Fruit fly (Drosophila melanogaster) whole organism, embryonic: Measurements from ENCODE around the gene Rbf2.

Source experiments
- Atf-2 ChIP-seq: fragments of 200-800 bp; sonication (Bioruptor generic); optimal IDR thresholded peaks from 2 replicates; lab custom pipeline; 2016; ENCODE audit warnings: missing biosample characterization, missing genetic modification characterization
- CG10543 ChIP-seq: fragments of 200-800 bp; sonication (Bioruptor generic); optimal IDR thresholded peaks from 3 replicates; lab custom pipeline; 2017; ENCODE audit warnings: missing biosample characterization, mild to moderate bottlenecking, missing genetic modification characterization, moderate library complexity
- CG11093 ChIP-seq: fragments of 200-800 bp; sonication (Bioruptor generic); IDR thresholded peaks from 3 replicates; pipeline ENCODE4 v1.3.6; 2022; ENCODE audit warnings: missing biosample characterization, missing genetic modification characterization
- CG12299 ChIP-seq: fragments of 200-800 bp; sonication (Bioruptor generic); optimal IDR thresholded peaks from 2 replicates; lab custom pipeline; 2018; ENCODE audit warnings: missing biosample characterization, mild to moderate bottlenecking, missing genetic modification characterization
- CG16779 ChIP-seq: fragments of 200-800 bp; sonication (Bioruptor generic); IDR thresholded peaks from 2 replicates; pipeline ENCODE4 v1.3.6; 2022; ENCODE audit warnings: missing biosample characterization, missing genetic modification characterization
- CG16813 ChIP-seq: fragments of 200-800 bp; sonication (Bioruptor generic); IDR thresholded peaks from 3 replicates; pipeline ENCODE4 v1.3.6; 2022; ENCODE audit warnings: missing biosample characterization, missing genetic modification characterization; ENCODE audit not compliant: partially characterized antibody
- CG17186 ChIP-seq: fragments of 200-800 bp; sonication (Bioruptor generic); optimal IDR thresholded peaks from 3 replicates; lab custom pipeline; 2017; ENCODE audit warnings: missing biosample characterization, missing genetic modification reagents, missing genetic modification characterization
- CG18599 ChIP-seq: fragments of 200-800 bp; sonication (Bioruptor generic); optimal IDR thresholded peaks from 3 replicates; lab custom pipeline; 2017; ENCODE audit warnings: missing biosample characterization, missing genetic modification characterization, mild to moderate bottlenecking, moderate library complexity, missing genetic modification reagents
- CG2116 ChIP-seq: fragments of 200-800 bp; sonication (Bioruptor generic); optimal IDR thresholded peaks from 3 replicates; lab custom pipeline; 2018; ENCODE audit warnings: missing biosample characterization, mild to moderate bottlenecking, missing genetic modification characterization
- CG30431 ChIP-seq: fragments of 200-800 bp; sonication (Bioruptor generic); optimal IDR thresholded peaks from 2 replicates; lab custom pipeline; 2017; ENCODE audit warnings: missing biosample characterization, missing genetic modification characterization
- CG32767 ChIP-seq: fragments of 200-800 bp; sonication (Bioruptor generic); IDR thresholded peaks from 2 replicates; pipeline ENCODE4 v1.3.6; 2022; ENCODE audit warnings: missing biosample characterization, missing genetic modification characterization
- CG32772 ChIP-seq: fragments of 200-800 bp; sonication (Bioruptor generic); IDR thresholded peaks from 2 replicates; pipeline ENCODE4 v1.3.6; 2022; ENCODE audit warnings: missing biosample characterization, missing genetic modification characterization
- CG33557 ChIP-seq: fragments of 200-800 bp; sonication (Bioruptor generic); optimal IDR thresholded peaks from 2 replicates; lab custom pipeline; 2019; ENCODE audit warnings: missing biosample characterization, mild to moderate bottlenecking, missing genetic modification characterization, moderate library complexity
- CG34376 ChIP-seq: fragments of 200-800 bp; sonication (Bioruptor generic); optimal IDR thresholded peaks from 2 replicates; lab custom pipeline; 2018; ENCODE audit warnings: missing biosample characterization, mild to moderate bottlenecking, missing genetic modification characterization
- CG43689 ChIP-seq: fragments of 200-800 bp; sonication (Bioruptor generic); IDR thresholded peaks from 2 replicates; pipeline ENCODE4 v1.3.6; 2022; ENCODE audit warnings: missing biosample characterization, missing genetic modification characterization
- CG4404 ChIP-seq: fragments of 200-800 bp; sonication (Bioruptor generic); IDR thresholded peaks from 2 replicates; pipeline ENCODE4 v1.3.6; 2022; ENCODE audit warnings: missing biosample characterization, missing genetic modification characterization
- CG5180 ChIP-seq: fragments of 200-800 bp; sonication (Bioruptor generic); optimal IDR thresholded peaks from 3 replicates; lab custom pipeline; 2017; ENCODE audit warnings: missing biosample characterization, missing genetic modification characterization, mild to moderate bottlenecking, moderate library complexity, missing genetic modification reagents
- CG6272 ChIP-seq: fragments of 200-800 bp; sonication (Bioruptor generic); IDR thresholded peaks from 2 replicates; pipeline ENCODE4 v1.3.6; 2022; ENCODE audit warnings: missing biosample characterization, missing genetic modification characterization
- CG7839 ChIP-seq: fragments of 200-800 bp; sonication (Bioruptor generic); optimal IDR thresholded peaks from 3 replicates; lab custom pipeline; 2018; ENCODE audit warnings: missing biosample characterization, mild to moderate bottlenecking, missing genetic modification characterization, moderate library complexity
- CG7987 ChIP-seq: fragments of 200-800 bp; sonication (Bioruptor generic); optimal IDR thresholded peaks from 2 replicates; lab custom pipeline; 2018; ENCODE audit warnings: missing biosample characterization, mild to moderate bottlenecking, missing genetic modification characterization, moderate library complexity
- CG8765 ChIP-seq: fragments of 200-800 bp; sonication (Bioruptor generic); IDR thresholded peaks from 2 replicates; pipeline ENCODE4 v1.3.6; 2022; ENCODE audit warnings: missing biosample characterization, missing genetic modification characterization
- D ChIP-seq, 2 experiments: fragments of 200-800 bp in 1 of 2; fragments of >200 bp in 1 of 2; sonication (Bioruptor generic) in 1 of 2; optimal IDR thresholded peaks; 2 replicates in 1 of 2; 3 replicates in 1 of 2; lab custom pipeline; 2017; ENCODE audit warnings: mild to moderate bottlenecking in 1 of 2, missing biosample characterization in 1 of 2, missing genetic modification characterization in 1 of 2, missing genetic modification reagents in 1 of 2
- Dll ChIP-seq: fragments of 200-800 bp; sonication (Bioruptor generic); IDR thresholded peaks from 4 replicates; pipeline ENCODE4 v1.3.6; 2022; ENCODE audit warnings: missing biosample characterization, missing genetic modification characterization; ENCODE audit not compliant: partially characterized antibody
- Doc3 ChIP-seq: fragments of 200-800 bp; sonication (Bioruptor generic); IDR thresholded peaks from 3 replicates; pipeline ENCODE4 v1.3.6; 2022; ENCODE audit warnings: missing biosample characterization, missing genetic modification characterization; ENCODE audit not compliant: partially characterized antibody
- Dp ChIP-seq: fragments of 200-800 bp; sonication (Bioruptor generic); optimal IDR thresholded peaks from 2 replicates; lab custom pipeline; 2018; ENCODE audit warnings: missing biosample characterization, mild to moderate bottlenecking, missing genetic modification characterization, moderate library complexity
- E2f2 ChIP-seq: fragments of 200-800 bp; sonication (Bioruptor generic); IDR thresholded peaks from 2 replicates; pipeline ENCODE4 v1.3.6; 2022; ENCODE audit warnings: missing biosample characterization, missing genetic modification characterization
- Gug ChIP-seq: fragments of 200-800 bp; sonication (Bioruptor generic); IDR thresholded peaks from 4 replicates; pipeline ENCODE4 v1.3.6; 2022; ENCODE audit warnings: missing biosample characterization, missing genetic modification characterization
- Kr ChIP-seq: fragments of 200-800 bp; sonication (Bioruptor generic); optimal IDR thresholded peaks from 2 replicates; lab custom pipeline; 2017; ENCODE audit warnings: missing biosample characterization, mild to moderate bottlenecking, missing genetic modification characterization
- NC2β ChIP-seq: fragments of 200-800 bp; sonication (Bioruptor generic); optimal IDR thresholded peaks from 2 replicates; lab custom pipeline; 2016; ENCODE audit warnings: missing biosample characterization, missing genetic modification characterization
- Nf-YB ChIP-seq: fragments of 200-800 bp; sonication (Bioruptor generic); optimal IDR thresholded peaks from 3 replicates; lab custom pipeline; 2019; ENCODE audit warnings: missing biosample characterization, mild to moderate bottlenecking, missing genetic modification characterization, moderate library complexity
- Nf-YC ChIP-seq: fragments of 200-800 bp; optimal IDR thresholded peaks from 3 replicates; lab custom pipeline; 2019; ENCODE audit warnings: missing biosample characterization, mild to moderate bottlenecking, missing genetic modification characterization, moderate library complexity
- bowl ChIP-seq: fragments of 200-800 bp; sonication (Bioruptor generic); IDR thresholded peaks from 2 replicates; pipeline ENCODE4 v1.3.6; 2022; ENCODE audit warnings: missing biosample characterization, missing genetic modification characterization
- br ChIP-seq: fragments of >200 bp; optimal IDR thresholded peaks from 2 replicates; lab custom pipeline; 2017
- cas ChIP-seq: fragments of 200-800 bp; sonication (Bioruptor generic); IDR thresholded peaks from 2 replicates; pipeline ENCODE4 v1.3.6; 2022; ENCODE audit warnings: missing biosample characterization, missing genetic modification characterization
- disco-r ChIP-seq: fragments of 200-800 bp; sonication (Bioruptor generic); optimal IDR thresholded peaks from 2 replicates; lab custom pipeline; 2016; ENCODE audit warnings: missing biosample characterization, missing genetic modification characterization
- en ChIP-seq: fragments of 200-800 bp; sonication (Bioruptor generic); optimal IDR thresholded peaks from 2 replicates; lab custom pipeline; 2016; ENCODE audit warnings: missing biosample characterization, missing genetic modification characterization
- ftz-f1 ChIP-seq: fragments of 200-800 bp; sonication (Bioruptor generic); optimal IDR thresholded peaks from 2 replicates; lab custom pipeline; 2016; ENCODE audit warnings: missing biosample characterization, missing genetic modification characterization
- jigr1 ChIP-seq: fragments of 200-800 bp; sonication (Bioruptor generic); IDR thresholded peaks from 3 replicates; pipeline ENCODE4 v1.3.6; 2022; ENCODE audit warnings: missing biosample characterization, missing genetic modification characterization
- nom ChIP-seq: fragments of 200-800 bp; sonication (Bioruptor generic); optimal IDR thresholded peaks from 2 replicates; lab custom pipeline; 2017; ENCODE audit warnings: missing biosample characterization, missing genetic modification characterization, mild to moderate bottlenecking, moderate library complexity, missing genetic modification reagents
- pho ChIP-seq: fragments of 200-800 bp; sonication (Bioruptor generic); optimal IDR thresholded peaks from 2 replicates; lab custom pipeline; 2016; ENCODE audit warnings: missing biosample characterization, missing genetic modification characterization
- sd ChIP-seq: fragments of 200-800 bp; sonication (Bioruptor generic); optimal IDR thresholded peaks from 3 replicates; lab custom pipeline; 2018; ENCODE audit warnings: missing biosample characterization, mild to moderate bottlenecking, missing genetic modification characterization, moderate library complexity
- sob ChIP-seq: fragments of 200-800 bp; sonication (Bioruptor generic); IDR thresholded peaks from 2 replicates; pipeline ENCODE4 v1.3.6; 2022; ENCODE audit warnings: missing biosample characterization, missing genetic modification characterization
- stc ChIP-seq: fragments of 200-800 bp; sonication (Bioruptor generic); IDR thresholded peaks from 2 replicates; pipeline ENCODE4 v1.3.6; 2022; ENCODE audit warnings: missing biosample characterization, missing genetic modification characterization
- stwl ChIP-seq: fragments of 200-800 bp; sonication (Bioruptor generic); optimal IDR thresholded peaks from 3 replicates; lab custom pipeline; 2018; ENCODE audit warnings: missing biosample characterization, mild to moderate bottlenecking, missing genetic modification characterization, moderate library complexity
- sug ChIP-seq: fragments of 200-800 bp; optimal IDR thresholded peaks from 2 replicates; lab custom pipeline; 2019; ENCODE audit warnings: missing biosample characterization, mild to moderate bottlenecking, missing genetic modification characterization, moderate library complexity
- tll ChIP-seq, 2 experiments: fragments of 200-800 bp in 1 of 2; fragments of >200 bp in 1 of 2; sonication (Bioruptor generic) in 1 of 2; optimal IDR thresholded peaks; 2 replicates each; lab custom pipeline; 2017 to 2019; ENCODE audit warnings: missing biosample characterization in 2 of 2, missing genetic modification characterization in 2 of 2, mild to moderate bottlenecking in 1 of 2, moderate library complexity in 1 of 2
- vnd ChIP-seq: fragments of 200-800 bp; sonication (Bioruptor generic); IDR thresholded peaks from 3 replicates; pipeline ENCODE4 v1.3.6; 2022; ENCODE audit warnings: missing biosample characterization, missing genetic modification characterization; ENCODE audit not compliant: partially characterized antibody
- wek ChIP-seq: fragments of 200-800 bp; sonication (Bioruptor generic); optimal IDR thresholded peaks from 3 replicates; lab custom pipeline; 2018; ENCODE audit warnings: missing biosample characterization, mild to moderate bottlenecking, missing genetic modification characterization, moderate library complexity
- yki ChIP-seq: fragments of >200 bp; optimal IDR thresholded peaks from 3 replicates; lab custom pipeline; 2018
- zfh1 ChIP-seq: fragments of 200-800 bp; sonication (Bioruptor generic); IDR thresholded peaks from 3 replicates; pipeline ENCODE4 v1.3.6; 2022; ENCODE audit warnings: missing biosample characterization, missing genetic modification characterization

Rbf2 gene

DNA sequence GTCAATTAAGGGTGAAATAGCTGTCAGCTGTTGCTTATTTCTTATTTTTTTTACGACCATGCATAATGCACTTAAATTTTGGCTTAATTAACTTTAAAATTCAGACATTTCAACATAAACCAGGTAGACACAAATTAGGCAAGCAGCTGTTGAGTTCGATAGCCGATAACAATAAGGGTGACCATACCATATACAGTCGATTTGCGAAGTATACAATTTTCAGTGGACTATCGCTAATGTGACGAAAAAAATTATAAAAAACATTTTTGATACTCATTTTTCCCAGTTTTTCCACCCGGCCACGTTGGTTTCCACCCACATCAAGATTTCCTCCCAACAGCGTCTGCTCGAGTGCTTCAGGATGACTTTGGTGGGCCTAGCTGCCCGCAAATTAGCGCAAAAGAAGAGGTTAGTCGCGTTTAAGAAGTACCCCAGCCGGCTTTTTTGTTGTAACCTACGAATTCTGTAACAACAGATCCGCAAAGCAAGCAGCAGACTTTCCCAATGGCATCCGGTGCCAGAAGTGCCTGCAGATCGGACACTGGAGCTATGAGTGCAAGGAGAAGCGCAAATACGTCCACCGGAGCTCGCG, 1.5 kb upstream of the Rbf2 start, which contains the start of the genes CG4287 and CG5516 (continued):
- TF ChIP-seq zfh1 (GFP tag; lab: Robert Waterston, UW) (no peak), br (lab: Kevin White, UChicago) (no peak), tll (GFP tag; optimal IDR thresholded peaks at IDR 0.05; lab: Kevin White, UChicago) (peak in 1 of 2 experiments; percentile 19), sob (no peak), CG33557 (GFP tag; lab: Kevin White, UChicago) (no peak), CG18599 (GFP tag; lab: Kevin White, UChicago) (no peak), CG16779 (GFP tag; lab: Robert Waterston, UW) (no peak), stwl (tag; lab: Kevin White, UChicago) (peak; percentile 62), Kr (GFP tag; lab: Kevin White, UChicago) (no peak), Gug (GFP tag; lab: Robert Waterston, UW) (no peak), pho (GFP tag; lab: Kevin White, UChicago) (no peak), disco-r (GFP tag; lab: Kevin White, UChicago) (no peak), en (GFP tag; lab: Kevin White, UChicago) (no peak), CG8765 (GFP tag; lab: Robert Waterston, UW) (no peak), CG7839 (tag; lab: Kevin White, UChicago) (no peak), wek (GFP tag; lab: Kevin White, UChicago) (peak; percentile 98), vnd (no peak), bowl (GFP tag; lab: Robert Waterston, UW) (no peak), CG10543 (GFP tag; lab: Kevin White, UChicago) (no peak), E2f2 (no peak), Atf-2 (GFP tag; lab: Kevin White, UChicago) (no peak), CG32772 (GFP tag; lab: Robert Waterston, UW) (no peak), stc (GFP tag; lab: Robert Waterston, UW) (no peak), CG16813 (GFP tag; lab: Robert Waterston, UW) (peak; percentile 37; the same call in 1 of the 3 replicates), Nf-YB (GFP tag; lab: Kevin White, UChicago) (no peak), Nf-YC (tag; lab: Kevin White, UChicago) (no peak), Doc3 (GFP tag; lab: Robert Waterston, UW) (peak; percentile 57; the same call in 2 of the 3 replicates), CG6272 (GFP tag; lab: Robert Waterston, UW) (no peak), sd (no peak), CG2116 (peak; percentile 92), CG17186 (GFP tag; lab: Kevin White, UChicago) (no peak), ftz-f1 (no peak), sug (no peak), CG7987 (GFP tag; lab: Kevin White, UChicago) (no peak), CG32767 (GFP tag; lab: Robert Waterston, UW) (no peak), jigr1 (GFP tag; lab: Robert Waterston, UW) (no peak), NC2β (GFP tag; lab: Kevin White, UChicago) (no peak)

DNA sequence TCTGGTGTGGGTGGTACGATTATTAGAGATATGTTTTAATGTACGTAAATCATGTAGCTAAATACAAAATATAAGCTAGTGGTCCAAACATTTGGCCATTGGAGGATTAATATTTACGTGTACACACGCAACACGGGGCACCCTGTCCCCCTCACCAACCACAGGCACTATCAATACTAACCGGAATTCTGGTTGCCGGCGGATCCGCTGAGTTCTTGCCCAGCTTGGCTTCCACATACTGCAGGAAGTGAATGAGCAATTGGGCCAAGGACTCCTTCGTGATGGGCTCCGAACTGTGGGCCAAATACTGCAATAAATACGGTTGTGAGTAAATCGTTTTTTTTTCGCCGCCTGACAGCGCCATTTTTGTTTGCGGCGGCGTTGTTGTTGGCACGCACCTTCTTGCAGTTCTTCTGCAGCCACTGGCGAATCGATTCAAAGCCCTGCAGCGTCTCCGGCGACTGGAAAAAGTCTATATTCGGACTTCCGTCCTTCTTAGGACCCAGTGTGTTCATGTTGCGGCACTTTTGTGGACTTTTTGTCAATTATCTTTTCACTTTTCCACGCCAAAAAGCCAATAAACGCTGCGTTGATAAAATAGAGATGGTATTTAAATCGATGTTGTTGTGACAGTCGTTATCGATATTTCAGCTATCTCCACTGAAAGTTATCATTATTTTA, 7.2 kb downstream of the Rbf2 start, which contains the start of gene mor:
Gene mor (minus strand): TSS at position 616 of the 681 bp plus-strand sequence.
- no peak for TF ChIP-seq CG34376
- peak; percentile 1 for TF ChIP-seq wek (GFP tag; lab: Kevin White, UChicago)
- TF ChIP-seq CG11093 (GFP tag; lab: Robert Waterston, UW) = no peak
- TF ChIP-seq CG4404 (GFP tag; lab: Robert Waterston, UW) = no peak
- no peak for TF ChIP-seq yki (lab: Kevin White, UChicago)
- no peak for TF ChIP-seq cas (GFP tag; lab: Robert Waterston, UW)
- TF ChIP-seq Dll (GFP tag; lab: Robert Waterston, UW) = no peak
- TF ChIP-seq CG43689 (GFP tag; lab: Robert Waterston, UW) = no peak
- no peak for TF ChIP-seq CG12299 (tag; lab: Kevin White, UChicago)
- TF ChIP-seq Dp (GFP tag; lab: Kevin White, UChicago) = peak; percentile 2
- peak in 1 of 2 experiments; percentile 39 for TF ChIP-seq tll (GFP tag; optimal IDR thresholded peaks at IDR 0.05; lab: Kevin White, UChicago)
- TF ChIP-seq CG5180 (GFP tag; lab: Kevin White, UChicago) = no peak
- peak; percentile 26 for TF ChIP-seq nom (GFP tag; lab: Kevin White, UChicago)
- TF ChIP-seq CG30431 (GFP tag; lab: Kevin White, UChicago) = no peak
- peak; percentile 9 for TF ChIP-seq D (optimal IDR thresholded peaks at IDR 0.05; lab: Kevin White, UChicago)
- no peak for TF ChIP-seq D (GFP tag; optimal IDR thresholded peaks at IDR 0.05; lab: Kevin White, UChicago)
